Fruit fly (Drosophila melanogaster): ENCODE results near the gene ksr.

DNA sequence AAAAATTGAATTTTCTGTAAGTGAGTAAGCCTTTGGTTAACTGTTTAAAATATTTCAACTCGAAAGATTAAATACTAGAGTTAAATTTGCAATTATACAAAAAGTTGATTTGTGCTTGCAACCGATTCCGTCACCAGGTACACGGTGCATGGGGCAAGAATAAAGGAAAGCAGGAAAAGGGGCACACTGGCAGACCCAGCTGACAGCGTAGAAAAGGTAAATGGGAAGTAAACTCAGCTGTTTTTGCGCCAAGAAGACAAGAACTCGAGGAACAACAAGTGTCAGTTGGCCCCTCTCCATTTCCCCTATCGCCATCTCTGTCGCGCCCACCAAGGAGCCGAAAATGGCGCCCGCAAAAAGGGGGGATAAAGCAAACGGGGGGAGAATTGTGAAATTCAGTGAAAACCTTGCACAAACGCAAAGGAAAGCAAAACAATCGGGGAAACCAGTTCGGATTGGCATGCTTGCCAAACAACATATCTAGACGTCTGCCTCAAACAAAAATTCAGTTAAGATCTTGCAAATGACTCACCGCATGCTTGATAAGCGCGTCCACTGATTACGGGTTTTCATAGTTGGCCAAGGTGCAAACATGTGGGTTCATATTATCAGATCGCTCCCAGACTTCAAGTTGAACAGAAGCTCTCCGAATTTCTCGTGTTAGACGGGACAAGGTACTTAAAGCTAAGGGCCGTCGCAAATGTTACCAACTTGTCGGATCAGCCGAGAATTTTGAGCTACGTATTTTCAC is 20.3 kb downstream of the ksr start:
- no peak for TF ChIP-seq ttk (optimal IDR thresholded peaks at IDR 0.05)
- no peak for TF ChIP-seq psq (optimal IDR thresholded peaks at IDR 0.05)

Data from Kc167 (cell line).